Worm (Caenorhabditis elegans): ENCODE measurements around the gene H41C03.3.
"Not testable (repeated sequence)": the region's sequence is repeated elsewhere in the genome, so short reads cannot be mapped to it uniquely, and the experiment has no call there.

The H41C03.3 gene

ce11 chrII:5876511-5876910 is 30.9 kb downstream of the H41C03.3 start, which contains the start of gene F55C12.2:
Gene F55C12.2 (plus strand): TSS chrII:5876811.
- TF ChIP-seq sea-1 (GFP tag; conservative IDR thresholded peaks at IDR 0.05); ceh-13 (GFP tag; optimal IDR thresholded peaks at IDR 0.05); B0310.2 (tag; optimal IDR thresholded peaks at IDR 0.05): not testable (repeated sequence)

ce11 chrII:5880677-5881076 is 35.1 kb downstream of the H41C03.3 start:
- TF ChIP-seq ets-7 (tag; optimal IDR thresholded peaks at IDR 0.05) = no peak
- TF ChIP-seq B0310.2 (tag; optimal IDR thresholded peaks at IDR 0.05) = no peak
- TF ChIP-seq hnd-1 (tag; optimal IDR thresholded peaks at IDR 0.05) = no peak
- TF ChIP-seq hmg-4 (GFP tag; optimal IDR thresholded peaks at IDR 0.05) = no peak
- TF ChIP-seq ceh-36 (tag; optimal IDR thresholded peaks at IDR 0.05) = no peak
- no peak for TF ChIP-seq scrt-1 (GFP tag; IDR thresholded peaks at IDR 0.05)
- no peak for TF ChIP-seq tbx-37 (GFP tag; conservative IDR thresholded peaks at IDR 0.05)
- TF ChIP-seq hmbx-1 (tag; optimal IDR thresholded peaks at IDR 0.05) = no peak
- no peak for TF ChIP-seq pes-1 (GFP tag; IDR thresholded peaks at IDR 0.05)
- no peak for TF ChIP-seq sea-1 (GFP tag; conservative IDR thresholded peaks at IDR 0.05)
- TF ChIP-seq aly-1 (tag; optimal IDR thresholded peaks at IDR 0.05) = no peak
- TF ChIP-seq flt-1 (GFP tag; IDR thresholded peaks at IDR 0.05) = no peak

ce11 chrII:5884252-5884651 is 38.7 kb downstream of the H41C03.3 start, which contains the start of gene rfip-1:
Gene rfip-1 (plus strand): TSS chrII:5884552.
- TF ChIP-seq tra-4 (tag; optimal IDR thresholded peaks at IDR 0.05) = no peak
- TF ChIP-seq hmg-4 (GFP tag; optimal IDR thresholded peaks at IDR 0.05) = no peak
- no peak for TF ChIP-seq pes-1 (GFP tag; IDR thresholded peaks at IDR 0.05)
- no peak for TF ChIP-seq ceh-36 (tag; optimal IDR thresholded peaks at IDR 0.05)
- TF ChIP-seq ama-1 (optimal IDR thresholded peaks at IDR 0.05) = no peak
- TF ChIP-seq aly-1 (tag; optimal IDR thresholded peaks at IDR 0.05) = no peak

ce11 chrII:5885966-5886621 is 40.5 kb downstream of the H41C03.3 start:
- no peak for TF ChIP-seq ets-7 (tag; optimal IDR thresholded peaks at IDR 0.05)
- no peak for TF ChIP-seq hmbx-1 (tag; optimal IDR thresholded peaks at IDR 0.05)
- no peak for TF ChIP-seq scrt-1 (GFP tag; IDR thresholded peaks at IDR 0.05)

ce11 chrII:5889417-5890139 is 44.0 kb downstream of the H41C03.3 start:
- TF ChIP-seq B0310.2 (tag; optimal IDR thresholded peaks at IDR 0.05) (no peak), ceh-36 (tag; optimal IDR thresholded peaks at IDR 0.05) (peak; percentile 64), aly-1 (tag; optimal IDR thresholded peaks at IDR 0.05) (no peak)

ce11 chrII:5892813-5893212 is 47.2 kb downstream of the H41C03.3 start:
- TF ChIP-seq hmbx-1 (tag; optimal IDR thresholded peaks at IDR 0.05) = no peak
- no peak for TF ChIP-seq ets-7 (tag; optimal IDR thresholded peaks at IDR 0.05)
- no peak for TF ChIP-seq pes-1 (GFP tag; IDR thresholded peaks at IDR 0.05)
- TF ChIP-seq B0310.2 (tag; optimal IDR thresholded peaks at IDR 0.05) = no peak
- TF ChIP-seq sea-1 (GFP tag; conservative IDR thresholded peaks at IDR 0.05) = no peak
- no peak for TF ChIP-seq hmg-4 (GFP tag; optimal IDR thresholded peaks at IDR 0.05)
- no peak for TF ChIP-seq tbx-11 (GFP tag; IDR thresholded peaks at IDR 0.05)
- no peak for TF ChIP-seq flt-1 (GFP tag; IDR thresholded peaks at IDR 0.05)
- no peak for TF ChIP-seq aly-1 (tag; optimal IDR thresholded peaks at IDR 0.05)

ce11 chrII:5895870-5896269 is 50.3 kb downstream of the H41C03.3 start, which contains the start of gene F59G1.4:
Gene F59G1.4 (plus strand): TSS chrII:5896170.
- TF ChIP-seq flt-1 (GFP tag; IDR thresholded peaks at IDR 0.05) (no peak), ceh-36 (tag; optimal IDR thresholded peaks at IDR 0.05) (no peak), hmbx-1 (tag; optimal IDR thresholded peaks at IDR 0.05) (no peak), F13C5.2 (tag; optimal IDR thresholded peaks at IDR 0.05) (no peak), ceh-13 (GFP tag; optimal IDR thresholded peaks at IDR 0.05) (no peak)

- no peak for TF ChIP-seq ceh-13 (GFP tag; optimal IDR thresholded peaks at IDR 0.05)
- no peak for TF ChIP-seq hnd-1 (tag; optimal IDR thresholded peaks at IDR 0.05)
- TF ChIP-seq ceh-36 (tag; optimal IDR thresholded peaks at IDR 0.05) = no peak
Observed at ce11 chrII:5896512-5896911, 50.9 kb downstream of the H41C03.3 start.

- TF ChIP-seq pes-1 (GFP tag; IDR thresholded peaks at IDR 0.05) (no peak), B0310.2 (tag; optimal IDR thresholded peaks at IDR 0.05) (no peak), ceh-13 (GFP tag; optimal IDR thresholded peaks at IDR 0.05) (no peak), hmbx-1 (tag; optimal IDR thresholded peaks at IDR 0.05) (no peak)
Observed at ce11 chrII:5899080-5899479, 53.5 kb downstream of the H41C03.3 start.

All from whole organism, early embryonic.